Worm (Caenorhabditis elegans): Measurements from ENCODE around the gene otpl-7.

otpl-7 gene

DNA sequence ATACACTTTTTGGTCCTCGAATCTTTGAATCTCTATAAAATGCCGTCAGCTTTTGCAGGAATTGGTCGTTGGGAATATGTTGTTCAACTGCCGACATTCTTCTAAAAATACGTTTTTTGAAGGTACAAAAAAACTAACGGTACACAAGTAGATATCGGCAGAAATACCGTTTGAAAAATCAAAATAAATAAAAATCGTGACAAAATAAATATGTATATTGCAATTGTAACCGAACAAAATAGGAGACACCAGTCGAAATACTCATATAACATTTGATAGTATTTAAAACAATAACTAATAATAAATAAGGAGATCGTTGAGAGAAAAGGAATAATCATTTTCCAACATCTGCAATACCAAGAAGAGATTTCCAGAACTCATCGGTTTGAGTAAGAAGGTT, 43.8 kb downstream of the otpl-7 start, which contains the start of gene F25G6.8:
Gene F25G6.8 (minus strand): TSS at position 101 of the 400 bp plus-strand sequence.
- TF ChIP-seq lin-38 (GFP tag; IDR thresholded peaks at IDR 0.05) (peak; percentile 5; the same call in 1 of the 2 replicates), snpc-4 (tag; optimal IDR thresholded peaks at IDR 0.05) (no peak)

DNA sequence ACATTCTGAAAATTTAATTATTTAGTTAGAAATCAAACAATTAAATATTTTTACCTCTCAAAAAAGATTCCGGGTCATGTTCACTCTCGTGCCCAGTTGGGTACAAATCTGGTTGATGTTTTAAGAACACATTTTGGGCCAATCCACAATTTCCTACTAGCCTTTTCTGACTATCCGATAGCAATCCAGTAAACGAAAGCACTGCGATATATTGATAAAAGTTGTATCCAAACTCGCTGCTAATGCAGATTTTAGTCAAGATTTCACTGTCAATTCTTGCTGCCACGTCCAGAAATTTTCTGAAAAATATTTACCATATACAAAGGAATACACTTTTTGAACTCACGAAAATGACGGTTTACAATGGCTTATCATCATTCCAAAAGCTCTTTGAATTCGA, 47.9 kb downstream of the otpl-7 start:
- peak in 1 of 2 experiments; percentile 91 for TF ChIP-seq unc-62 (GFP tag; optimal IDR thresholded peaks at IDR 0.05 in 1 of 2)
- TF ChIP-seq unc-62 (tag; optimal IDR thresholded peaks at IDR 0.05), result no peak
- TF ChIP-seq lin-39 (tag; optimal IDR thresholded peaks at IDR 0.05), result no peak

- TF ChIP-seq hmg-1.1 (GFP tag; IDR thresholded peaks at IDR 0.05), result peak; percentile 70
- peak; percentile 35 for TF ChIP-seq nhr-6 (tag; optimal IDR thresholded peaks at IDR 0.05)
- TF ChIP-seq daf-8 (GFP tag; IDR thresholded peaks at IDR 0.05), result no peak
- TF ChIP-seq ZK546.5 (tag; optimal IDR thresholded peaks at IDR 0.05), result no peak
- peak; percentile 46 for TF ChIP-seq dmd-6 (GFP tag; IDR thresholded peaks at IDR 0.05)
- TF ChIP-seq madf-5 (GFP tag; IDR thresholded peaks at IDR 0.05), result no peak
- TF ChIP-seq nhr-42 (GFP tag; IDR thresholded peaks at IDR 0.05), result no peak
- TF ChIP-seq F49E8.2 (tag; optimal IDR thresholded peaks at IDR 0.05; ENCODE audit: borderline replicate concordance), result peak; percentile 6
- TF ChIP-seq F44E2.7 (GFP tag; IDR thresholded peaks at IDR 0.05), result no peak
- TF ChIP-seq lir-3 (tag; optimal IDR thresholded peaks at IDR 0.05), result no peak
- TF ChIP-seq gei-8 (GFP tag; optimal IDR thresholded peaks at IDR 0.05), result no peak
- TF ChIP-seq dpl-1 (GFP tag; optimal IDR thresholded peaks at IDR 0.05), result peak; percentile 63
- TF ChIP-seq spr-1 (tag; optimal IDR thresholded peaks at IDR 0.05), result no peak
- no peak for TF ChIP-seq ceh-44 (GFP tag; IDR thresholded peaks at IDR 0.05)
- peak; percentile 39 for TF ChIP-seq F10B5.3 (tag; optimal IDR thresholded peaks at IDR 0.05)
- TF ChIP-seq snpc-1.2 (GFP tag; IDR thresholded peaks at IDR 0.05), result no peak
- no peak for TF ChIP-seq vab-7 (GFP tag; IDR thresholded peaks at IDR 0.05)
- TF ChIP-seq unc-62 (GFP tag; optimal IDR thresholded peaks at IDR 0.05 in 1 of 2), result no peak
- TF ChIP-seq unc-62 (tag; optimal IDR thresholded peaks at IDR 0.05), result no peak
- no peak for TF ChIP-seq F26F4.8 (GFP tag; conservative IDR thresholded peaks at IDR 0.05)
- no peak for TF ChIP-seq spr-3 (GFP tag; optimal IDR thresholded peaks at IDR 0.05)
- TF ChIP-seq tra-1 (GFP tag; IDR thresholded peaks at IDR 0.05), result 0 out of 2 replicates have a peak, but pooled peaks have one; percentile 14
- TF ChIP-seq Y5F2A.4 (GFP tag; optimal IDR thresholded peaks at IDR 0.05), result no peak
- TF ChIP-seq nhr-102 (tag; optimal IDR thresholded peaks at IDR 0.05), result peak; percentile 60
- TF ChIP-seq lim-7 (GFP tag; IDR thresholded peaks at IDR 0.05), result no peak
- no peak for TF ChIP-seq ztf-7 (tag; optimal IDR thresholded peaks at IDR 0.05)
- TF ChIP-seq unc-130 (GFP tag; optimal IDR thresholded peaks at IDR 0.05), result no peak
- no peak for TF ChIP-seq nhr-77 (tag; optimal IDR thresholded peaks at IDR 0.05)
- TF ChIP-seq T26A8.4 (GFP tag; IDR thresholded peaks at IDR 0.05), result no peak
- TF ChIP-seq dmd-8 (GFP tag; IDR thresholded peaks at IDR 0.05), result no peak
- no peak for TF ChIP-seq pqm-1 (tag; optimal IDR thresholded peaks at IDR 0.05)
- TF ChIP-seq aha-1 (tag), result no peak
- no peak for TF ChIP-seq ceh-62 (tag; optimal IDR thresholded peaks at IDR 0.05)
- no peak for TF ChIP-seq ces-1 (GFP tag; optimal IDR thresholded peaks at IDR 0.05)
- TF ChIP-seq nhr-11 (tag; optimal IDR thresholded peaks at IDR 0.05), result no peak
- TF ChIP-seq ctbp-1 (GFP tag; IDR thresholded peaks at IDR 0.05), result no peak
- TF ChIP-seq pha-4 (GFP tag; IDR thresholded peaks at IDR 0.05), result no peak
- no peak for TF ChIP-seq pha-4 (tag; optimal IDR thresholded peaks at IDR 0.05)
- no peak for TF ChIP-seq nhr-41 (GFP tag; IDR thresholded peaks at IDR 0.05)
- TF ChIP-seq nhr-76 (tag; optimal IDR thresholded peaks at IDR 0.05), result no peak
- no peak for TF ChIP-seq Y105C5A.15 (GFP tag; IDR thresholded peaks at IDR 0.05)
- no peak for TF ChIP-seq attf-4 (tag; optimal IDR thresholded peaks at IDR 0.05)
- TF ChIP-seq lin-29 (GFP tag; IDR thresholded peaks at IDR 0.05), result no peak
- no peak for TF ChIP-seq aly-2 (tag; optimal IDR thresholded peaks at IDR 0.05)
- no peak for TF ChIP-seq egl-27 (tag; optimal IDR thresholded peaks at IDR 0.05)
- TF ChIP-seq Y48G9A.11 (GFP tag; IDR thresholded peaks at IDR 0.05), result no peak
These were observed 48.6 kb downstream of the otpl-7 start, which contains the start of the genes F25G6.9 and symk-1 for ce11 chrV:8569841-8570361. Gene F25G6.9, minus strand, starts transcription at chrV:8570000. Gene symk-1, plus strand, starts transcription at chrV:8570311.

All from whole organism, L4 larva.